Worm (Caenorhabditis elegans): Measurements from ENCODE around the gene pmp-1.

- TF ChIP-seq bed-3 (GFP tag; optimal IDR thresholded peaks at IDR 0.05): no peak
- TF ChIP-seq nhr-76 (tag; optimal IDR thresholded peaks at IDR 0.05): no peak
Observed at ce11 chrII:6877881-6878280, 5.7 kb downstream of the pmp-1 start.

Data from whole organism, mixed stage, embryonic.